Fruit fly (Drosophila melanogaster): ENCODE measurements around the gene E2f1.

Gene E2f1

dm6 chr3R:21618299-21619116 is 42.2 kb downstream of the E2f1 start (continued):
- peak; percentile 59 for TF ChIP-seq CG6276 (GFP tag; optimal IDR thresholded peaks at IDR 0.05)
- no peak for TF ChIP-seq achi (GFP tag; optimal IDR thresholded peaks at IDR 0.05)
- no peak for TF ChIP-seq Ets21C (GFP tag; optimal IDR thresholded peaks at IDR 0.05)
- TF ChIP-seq Hr38 (GFP tag; optimal IDR thresholded peaks at IDR 0.05) = no peak
- no peak for TF ChIP-seq lz (GFP tag; optimal IDR thresholded peaks at IDR 0.05)
- no peak for TF ChIP-seq OdsH (GFP tag; optimal IDR thresholded peaks at IDR 0.05)
- TF ChIP-seq vri (GFP tag; optimal IDR thresholded peaks at IDR 0.05) = no peak
- TF ChIP-seq Hr39 (GFP tag; optimal IDR thresholded peaks at IDR 0.05) = no peak
- TF ChIP-seq CG6163 (GFP tag; IDR thresholded peaks at IDR 0.05) = no peak
- no peak for TF ChIP-seq fd85E (GFP tag; optimal IDR thresholded peaks at IDR 0.05)
- no peak for TF ChIP-seq pdm3 (GFP tag; optimal IDR thresholded peaks at IDR 0.05)
- peak; percentile 4 for TF ChIP-seq Ets96B (tag; optimal IDR thresholded peaks at IDR 0.05)
- TF ChIP-seq CG32006 (GFP tag; optimal IDR thresholded peaks at IDR 0.05) = no peak
- no peak for TF ChIP-seq CG8119 (GFP tag; IDR thresholded peaks at IDR 0.05)
- no peak for TF ChIP-seq Hr4 (GFP tag; optimal IDR thresholded peaks at IDR 0.05)
- peak; percentile 54 for TF ChIP-seq CG16779 (tag; optimal IDR thresholded peaks at IDR 0.05)
- TF ChIP-seq CG9139 (GFP tag; optimal IDR thresholded peaks at IDR 0.05) = peak; percentile 33
- peak; percentile 15 for TF ChIP-seq Sox102F (GFP tag; optimal IDR thresholded peaks at IDR 0.05)
- no peak for TF ChIP-seq CG11762 (GFP tag; optimal IDR thresholded peaks at IDR 0.05; ENCODE audit: insufficient read depth)
- TF ChIP-seq eg (GFP tag; IDR thresholded peaks at IDR 0.05) = no peak

dm6 chr3R:21616061-21616851 is 44.4 kb downstream of the E2f1 start:
- TF ChIP-seq OdsH (GFP tag; optimal IDR thresholded peaks at IDR 0.05) (no peak), dac (GFP tag; optimal IDR thresholded peaks at IDR 0.05) (no peak), CG15336 (GFP tag; IDR thresholded peaks at IDR 0.05) (no peak), net (GFP tag; optimal IDR thresholded peaks at IDR 0.05) (no peak), Sox15 (GFP tag; optimal IDR thresholded peaks at IDR 0.05) (no peak), CG11294 (GFP tag; IDR thresholded peaks at IDR 0.05) (no peak), fd59A (GFP tag; optimal IDR thresholded peaks at IDR 0.05) (no peak), CG8119 (GFP tag; IDR thresholded peaks at IDR 0.05) (no peak), CG11762 (GFP tag; optimal IDR thresholded peaks at IDR 0.05; ENCODE audit: insufficient read depth) (no peak), lz (GFP tag; optimal IDR thresholded peaks at IDR 0.05) (no peak), Lpt (GFP tag; optimal IDR thresholded peaks at IDR 0.05) (peak; percentile 27), CG6854 (GFP tag; optimal IDR thresholded peaks at IDR 0.05) (peak; percentile 77), Smox (GFP tag; optimal IDR thresholded peaks at IDR 0.05) (peak; percentile 4), topi (GFP tag; optimal IDR thresholded peaks at IDR 0.05) (no peak), Ets96B (tag; optimal IDR thresholded peaks at IDR 0.05) (no peak), Gug (GFP tag; IDR thresholded peaks at IDR 0.05) (no peak), eg (GFP tag; IDR thresholded peaks at IDR 0.05) (no peak), CG6163 (GFP tag; IDR thresholded peaks at IDR 0.05) (no peak), CG1621 (tag; optimal IDR thresholded peaks at IDR 0.05) (no peak), Hr39 (GFP tag; optimal IDR thresholded peaks at IDR 0.05) (no peak), Hr38 (GFP tag; optimal IDR thresholded peaks at IDR 0.05) (no peak), CG4318 (GFP tag; optimal IDR thresholded peaks at IDR 0.05) (no peak), CG10669 (GFP tag; optimal IDR thresholded peaks at IDR 0.05) (no peak), pdm3 (GFP tag; optimal IDR thresholded peaks at IDR 0.05) (no peak), CG32006 (GFP tag; optimal IDR thresholded peaks at IDR 0.05) (peak; percentile 3), Sox102F (GFP tag; optimal IDR thresholded peaks at IDR 0.05) (no peak), CG10631 (GFP tag; optimal IDR thresholded peaks at IDR 0.05) (no peak), ss (GFP tag; optimal IDR thresholded peaks at IDR 0.05) (peak; percentile 2 to 34), CG34406 (GFP tag; optimal IDR thresholded peaks at IDR 0.05) (no peak), vri (GFP tag; optimal IDR thresholded peaks at IDR 0.05) (peak; percentile 72), Blimp-1 (GFP tag; optimal IDR thresholded peaks at IDR 0.05) (peak; percentile 23), Eip93F (GFP tag; optimal IDR thresholded peaks at IDR 0.05) (peak; percentile 39), CG9139 (GFP tag; optimal IDR thresholded peaks at IDR 0.05) (no peak), Sox14 (GFP tag; optimal IDR thresholded peaks at IDR 0.05) (peak; percentile 32), CG6808 (GFP tag; optimal IDR thresholded peaks at IDR 0.05) (peak; percentile 15), acj6 (GFP tag; optimal IDR thresholded peaks at IDR 0.05) (no peak), CG6276 (GFP tag; optimal IDR thresholded peaks at IDR 0.05) (peak; percentile 45), CG8319 (GFP tag; optimal IDR thresholded peaks at IDR 0.05) (no peak), CG16779 (tag; optimal IDR thresholded peaks at IDR 0.05) (no peak), CG3032 (tag; optimal IDR thresholded peaks at IDR 0.05) (no peak), CG3919 (GFP tag; optimal IDR thresholded peaks at IDR 0.05) (no peak)

Measured in whole organism, prepupa.